Fruit fly (Drosophila melanogaster): ENCODE data around the gene Larp4B.

Gene Larp4B

DNA sequence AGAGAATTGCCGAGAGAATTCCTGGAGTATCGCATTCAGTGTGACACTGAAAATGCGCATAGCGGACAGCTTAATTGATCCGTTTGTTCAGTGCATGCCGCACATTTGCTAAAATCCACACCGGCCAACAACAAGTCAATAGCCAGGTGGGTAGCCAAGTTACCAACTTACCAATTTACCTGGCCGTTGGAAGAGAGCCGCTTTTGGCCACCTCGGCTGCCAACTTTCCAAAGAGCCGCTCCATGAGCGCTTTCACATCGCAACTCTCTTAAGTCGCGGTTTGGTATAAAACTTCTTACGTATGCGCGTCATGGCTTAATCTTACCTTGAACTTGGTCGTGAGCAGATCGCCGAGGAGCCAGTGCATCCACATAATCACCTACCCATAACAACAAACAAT, 55.3 kb downstream of the Larp4B start, which contains the start of gene CG12017 (continued):
- peak in 1 of 2 experiments; percentile 22 for TF ChIP-seq Trl (optimal IDR thresholded peaks at IDR 0.05)
- TF ChIP-seq Trl (GFP tag; optimal IDR thresholded peaks at IDR 0.05) = no peak
- TF ChIP-seq Meics (GFP tag; optimal IDR thresholded peaks at IDR 0.05) = no peak
- no peak for TF ChIP-seq CG12236 (GFP tag; optimal IDR thresholded peaks at IDR 0.05)
- TF ChIP-seq CG3163 (GFP tag; optimal IDR thresholded peaks at IDR 0.05) = peak; percentile 63
- TF ChIP-seq CG8478 (optimal IDR thresholded peaks at IDR 0.05) = no peak
- TF ChIP-seq Hand (GFP tag; optimal IDR thresholded peaks at IDR 0.05) = no peak
- no peak for TF ChIP-seq her (GFP tag; optimal IDR thresholded peaks at IDR 0.05)
- TF ChIP-seq Rx (GFP tag; IDR thresholded peaks at IDR 0.05) = no peak
- no peak for TF ChIP-seq sc (optimal IDR thresholded peaks at IDR 0.05)
- no peak for TF ChIP-seq sc (GFP tag; optimal IDR thresholded peaks at IDR 0.05)
- no peak for TF ChIP-seq ftz-f1 (GFP tag; optimal IDR thresholded peaks at IDR 0.05)
- TF ChIP-seq rib (GFP tag; IDR thresholded peaks at IDR 0.05) = no peak
- no peak for TF ChIP-seq CG5180 (GFP tag; optimal IDR thresholded peaks at IDR 0.05)

DNA sequence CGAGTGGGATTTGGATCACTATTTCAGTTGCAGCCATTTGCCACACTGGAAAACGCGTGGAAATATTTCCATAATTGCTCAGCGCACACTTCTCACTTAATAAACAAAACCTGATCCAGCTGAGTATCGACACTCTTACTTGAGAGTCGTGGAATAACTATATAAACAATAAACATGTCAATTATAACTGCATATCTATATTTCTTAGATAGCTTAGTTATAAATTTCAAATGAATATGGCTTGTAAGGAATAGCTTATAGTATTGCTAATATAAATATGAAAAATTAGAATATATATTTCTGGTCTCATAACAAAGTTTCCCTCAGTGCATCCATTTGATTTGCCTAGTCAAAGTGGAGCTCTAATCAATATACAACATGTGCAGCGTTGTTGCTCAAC, 58.6 kb downstream of the Larp4B start:
- TF ChIP-seq Drgx (GFP tag; IDR thresholded peaks at IDR 0.05) = peak; percentile 35; the same call in 1 of the 2 replicates
- TF ChIP-seq gem (tag; optimal IDR thresholded peaks at IDR 0.05) = peak; percentile 15
- TF ChIP-seq CG12391 (tag; optimal IDR thresholded peaks at IDR 0.05) = peak; percentile 6
- no peak for TF ChIP-seq YL-1 (GFP tag; optimal IDR thresholded peaks at IDR 0.05)
- TF ChIP-seq dmrt11E (tag; optimal IDR thresholded peaks at IDR 0.05) = no peak
- TF ChIP-seq Oli (tag; optimal IDR thresholded peaks at IDR 0.05) = peak; percentile 35
- no peak for TF ChIP-seq tap (tag; optimal IDR thresholded peaks at IDR 0.05)
- TF ChIP-seq CG9797 (GFP tag; optimal IDR thresholded peaks at IDR 0.05) = no peak
- TF ChIP-seq vvl (GFP tag; IDR thresholded peaks at IDR 0.05) = 0 out of 2 replicates have a peak, but pooled peaks have one; percentile 29
- TF ChIP-seq CG15269 (tag; optimal IDR thresholded peaks at IDR 0.05) = peak; percentile 39
- TF ChIP-seq Hr51 (GFP tag; optimal IDR thresholded peaks at IDR 0.05) = peak in 1 of 2 experiments; percentile 57
- TF ChIP-seq eve (GFP tag; optimal IDR thresholded peaks at IDR 0.05) = peak in 1 of 2 experiments; percentile 29
- peak; percentile 19 for TF ChIP-seq dmrt99B (tag; optimal IDR thresholded peaks at IDR 0.05)
- TF ChIP-seq CG13424 (tag; optimal IDR thresholded peaks at IDR 0.05) = peak; percentile 22
- no peak for TF ChIP-seq corto (GFP tag; optimal IDR thresholded peaks at IDR 0.05)
- no peak for TF ChIP-seq Dp (GFP tag; optimal IDR thresholded peaks at IDR 0.05)
- peak; percentile 56 for TF ChIP-seq Sox102F (GFP tag; optimal IDR thresholded peaks at IDR 0.05)
- TF ChIP-seq CG14441 (GFP tag; IDR thresholded peaks at IDR 0.05) = no peak

DNA sequence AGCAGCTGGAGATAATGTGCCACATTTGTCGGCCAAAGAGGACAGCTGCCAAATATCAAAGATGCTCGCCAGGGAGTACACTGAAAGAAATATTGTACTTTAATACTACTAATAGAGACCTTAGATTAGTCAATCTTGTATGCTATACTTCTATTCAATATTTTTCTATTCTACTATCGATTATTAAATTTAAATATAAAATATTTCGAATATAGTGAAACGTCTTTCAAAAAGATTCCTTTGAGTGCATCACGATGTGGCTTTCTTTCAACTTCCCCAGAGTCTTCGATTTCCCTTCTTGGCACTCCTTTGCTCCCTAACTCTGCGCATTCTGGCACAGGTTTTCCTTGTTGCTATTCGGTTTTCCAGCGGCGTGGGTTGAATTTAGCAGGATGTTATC, 60.3 kb downstream of the Larp4B start:
- TF ChIP-seq Doc3 (GFP tag; IDR thresholded peaks at IDR 0.05; ENCODE audit: partially characterized antibody) (no peak), Aef1 (GFP tag; IDR thresholded peaks at IDR 0.05) (no peak), sens (GFP tag) (peak; percentile 57), CG17612 (GFP tag; IDR thresholded peaks at IDR 0.05) (no peak), Rfx (GFP tag; IDR thresholded peaks at IDR 0.05) (no peak), Ptx1 (GFP tag; IDR thresholded peaks at IDR 0.05) (no peak), CG10654 (GFP tag; optimal IDR thresholded peaks at IDR 0.05) (no peak), Neu2 (GFP tag; optimal IDR thresholded peaks at IDR 0.05; ENCODE audit: borderline replicate concordance) (no peak), her (GFP tag; optimal IDR thresholded peaks at IDR 0.05) (no peak), schlank (tag; optimal IDR thresholded peaks at IDR 0.05) (no peak), H2.0 (GFP tag; IDR thresholded peaks at IDR 0.05) (no peak), CG7963 (GFP tag; IDR thresholded peaks at IDR 0.05; ENCODE audit: partially characterized antibody) (no peak), Stat92E (GFP tag; optimal IDR thresholded peaks at IDR 0.05) (no peak), Ssrp (tag; optimal IDR thresholded peaks at IDR 0.05) (no peak), gem (tag; optimal IDR thresholded peaks at IDR 0.05) (peak; percentile 14), nom (GFP tag; optimal IDR thresholded peaks at IDR 0.05) (no peak), Drgx (GFP tag; IDR thresholded peaks at IDR 0.05) (peak; percentile 14; the same call in 1 of the 2 replicates), Six4 (GFP tag; optimal IDR thresholded peaks at IDR 0.05) (no peak)

Data from whole organism, embryonic.